Fruit fly (Drosophila melanogaster) Kc167 (cell line): ENCODE data around the gene CG33189.

ENCODE experiments used
- Myc ChIP-seq: fragments of >200 bp; optimal IDR thresholded peaks from 2 replicates; lab custom pipeline; 2017; ENCODE audit warnings: missing external identifiers
- Sin3A ChIP-seq: fragments of >200 bp; optimal IDR thresholded peaks from 2 replicates; lab custom pipeline; 2018; ENCODE audit warnings: missing external identifiers
- h ChIP-seq: fragments of >200 bp; optimal IDR thresholded peaks from 3 replicates; lab custom pipeline; 2018; ENCODE audit warnings: missing external identifiers
- insv ChIP-seq: fragments of >200 bp; optimal IDR thresholded peaks from 3 replicates; lab custom pipeline; 2018; ENCODE audit warnings: missing external identifiers
- psq ChIP-seq: fragments of >200 bp; optimal IDR thresholded peaks from 2 replicates; lab custom pipeline; 2017; ENCODE audit warnings: missing external identifiers
- ttk ChIP-seq: sonication (Bioruptor generic); optimal IDR thresholded peaks from 2 replicates; lab custom pipeline; 2017; ENCODE audit warnings: missing external identifiers

CG33189 gene

dm6 chr3R:8780689-8781088, at the start of gene CG33189:
TSS of gene CG33189 (minus strand) at chr3R:8780789.
- TF ChIP-seq ttk (no peak), insv (lab: Kevin White, UChicago) (no peak), h (lab: Kevin White, UChicago) (no peak), Myc (no peak), psq (lab: Kevin White, UChicago) (no peak), Sin3A (lab: Kevin White, UChicago) (no peak)

dm6 chr3R:8823761-8824499, 43.3 kb upstream of the CG33189 start, which contains the start of the genes IscU and CG8379:
TSS of gene IscU (minus strand) at chr3R:8824177.
TSS of gene CG8379 (plus strand) at chr3R:8824411.
- TF ChIP-seq Myc (no peak), psq (lab: Kevin White, UChicago) (no peak), insv (lab: Kevin White, UChicago) (no peak), ttk (no peak)

dm6 chr3R:8822919-8823318, 42.3 kb upstream of the CG33189 start:
- TF ChIP-seq insv (lab: Kevin White, UChicago) (no peak), h (lab: Kevin White, UChicago) (no peak), psq (lab: Kevin White, UChicago) (no peak), Myc (no peak)

dm6 chr3R:8821623-8822022, 41.0 kb upstream of the CG33189 start, which contains the start of gene CG8369:
TSS of gene CG8369 (plus strand) at chr3R:8822008.
- TF ChIP-seq Myc, result no peak
- no peak for TF ChIP-seq ttk
- no peak for TF ChIP-seq Sin3A (lab: Kevin White, UChicago)
- TF ChIP-seq h (lab: Kevin White, UChicago), result no peak
- TF ChIP-seq insv (lab: Kevin White, UChicago), result no peak
- TF ChIP-seq psq (lab: Kevin White, UChicago), result no peak

dm6 chr3R:8820428-8820912, 39.9 kb upstream of the CG33189 start, which contains the start of gene aqz:
TSS of gene aqz (minus strand) at chr3R:8820682.
- TF ChIP-seq psq (lab: Kevin White, UChicago) (no peak), ttk (no peak), Sin3A (lab: Kevin White, UChicago) (no peak), h (lab: Kevin White, UChicago) (no peak), insv (lab: Kevin White, UChicago) (no peak), Myc (no peak)

- TF ChIP-seq h (lab: Kevin White, UChicago) (no peak), psq (lab: Kevin White, UChicago) (no peak), Myc (no peak), Sin3A (lab: Kevin White, UChicago) (no peak), ttk (no peak), insv (lab: Kevin White, UChicago) (no peak)
These were observed 39.0 kb upstream of the CG33189 start for dm6 chr3R:8819551-8820057.

- no peak for TF ChIP-seq insv (lab: Kevin White, UChicago)
- TF ChIP-seq ttk, result peak; percentile 98
These were observed 37.6 kb upstream of the CG33189 start for dm6 chr3R:8818239-8818638.

dm6 chr3R:8815074-8815473, 34.5 kb upstream of the CG33189 start:
- TF ChIP-seq psq (lab: Kevin White, UChicago), result no peak
- no peak for TF ChIP-seq h (lab: Kevin White, UChicago)
- TF ChIP-seq Sin3A (lab: Kevin White, UChicago), result no peak
- TF ChIP-seq insv (lab: Kevin White, UChicago), result no peak
- no peak for TF ChIP-seq ttk
- TF ChIP-seq Myc, result no peak

- no peak for TF ChIP-seq h (lab: Kevin White, UChicago)
- TF ChIP-seq psq (lab: Kevin White, UChicago), result no peak
- TF ChIP-seq ttk, result no peak
- TF ChIP-seq insv (lab: Kevin White, UChicago), result no peak
These were observed 33.5 kb upstream of the CG33189 start for dm6 chr3R:8814029-8814647.

dm6 chr3R:8813164-8813629, 32.6 kb upstream of the CG33189 start, which contains the start of gene CG9837:
TSS of gene CG9837 (minus strand) at chr3R:8813579.
- TF ChIP-seq h (lab: Kevin White, UChicago) (no peak), psq (lab: Kevin White, UChicago) (no peak), Myc (no peak), ttk (no peak), insv (lab: Kevin White, UChicago) (no peak), Sin3A (lab: Kevin White, UChicago) (no peak)

- no peak for TF ChIP-seq h (lab: Kevin White, UChicago)
- no peak for TF ChIP-seq psq (lab: Kevin White, UChicago)
- TF ChIP-seq ttk, result no peak
- TF ChIP-seq Sin3A (lab: Kevin White, UChicago), result no peak
- no peak for TF ChIP-seq Myc
- TF ChIP-seq insv (lab: Kevin White, UChicago), result no peak
These were observed 31.9 kb upstream of the CG33189 start for dm6 chr3R:8812342-8812966.
